Worm (Caenorhabditis elegans): Measurements from ENCODE around the gene F40F8.1.

DNA sequence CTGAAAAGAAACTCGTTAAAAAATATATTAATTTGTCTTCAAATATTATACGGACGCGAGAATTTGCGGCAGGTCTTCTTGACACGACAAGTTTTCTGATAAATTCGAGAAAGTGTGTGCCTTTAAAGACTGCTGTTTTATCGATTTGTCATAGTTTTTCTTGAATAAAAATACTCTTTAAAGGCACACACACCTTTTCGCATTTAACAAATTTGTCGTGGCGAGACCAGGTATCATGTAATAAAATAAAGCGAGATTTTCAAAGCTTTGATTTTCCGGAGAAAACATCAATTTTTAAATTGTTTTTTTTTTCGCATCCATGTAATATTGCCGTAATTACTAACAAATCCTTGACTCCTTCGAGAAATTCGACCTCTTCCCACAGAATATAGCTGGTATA, 26.3 kb upstream of the F40F8.1 start:
- no peak for TF ChIP-seq sea-1 (GFP tag; conservative IDR thresholded peaks at IDR 0.05)
- no peak for TF ChIP-seq aly-1 (tag; optimal IDR thresholded peaks at IDR 0.05)
- TF ChIP-seq pes-1 (GFP tag; IDR thresholded peaks at IDR 0.05), result no peak
- TF ChIP-seq ama-1 (optimal IDR thresholded peaks at IDR 0.05), result no peak
- TF ChIP-seq ceh-36 (tag; optimal IDR thresholded peaks at IDR 0.05), result no peak
- TF ChIP-seq ets-7 (tag; optimal IDR thresholded peaks at IDR 0.05), result no peak
- TF ChIP-seq tbx-11 (GFP tag; IDR thresholded peaks at IDR 0.05), result no peak
- no peak for TF ChIP-seq hnd-1 (tag; optimal IDR thresholded peaks at IDR 0.05)
- TF ChIP-seq scrt-1 (GFP tag; IDR thresholded peaks at IDR 0.05), result no peak
- TF ChIP-seq flt-1 (GFP tag; IDR thresholded peaks at IDR 0.05), result no peak
- no peak for TF ChIP-seq hmbx-1 (tag; optimal IDR thresholded peaks at IDR 0.05)
- no peak for TF ChIP-seq hmg-4 (GFP tag; optimal IDR thresholded peaks at IDR 0.05)

Data from whole organism, early embryonic.